Fruit fly (Drosophila melanogaster) whole organism, adult: Measurements from ENCODE around the gene Scox.

ENCODE experiments used
- CG11617 ChIP-seq: fragments of 200-800 bp; sonication (Bioruptor generic); optimal IDR thresholded peaks from 2 replicates; lab custom pipeline; 2017; ENCODE audit warnings: mild to moderate bottlenecking, missing biosample characterization, missing genetic modification reagents, missing genetic modification characterization
- CG12768 ChIP-seq: fragments of 200-800 bp; sonication (Bioruptor generic); optimal IDR thresholded peaks from 2 replicates; lab custom pipeline; 2017; ENCODE audit warnings: missing biosample characterization, missing genetic modification characterization, mild to moderate bottlenecking, moderate library complexity, missing genetic modification reagents
- CG14711 ChIP-seq: fragments of 200-800 bp; sonication (Bioruptor generic); optimal IDR thresholded peaks from 2 replicates; lab custom pipeline; 2018; ENCODE audit warnings: missing biosample characterization, mild to moderate bottlenecking, missing genetic modification characterization, moderate library complexity
- CG1620 ChIP-seq: fragments of 200-800 bp; sonication (Bioruptor generic); optimal IDR thresholded peaks from 2 replicates; lab custom pipeline; 2016; ENCODE audit warnings: missing biosample characterization, missing genetic modification characterization
- CG33017 ChIP-seq: fragments of 200-800 bp; sonication (Bioruptor generic); optimal IDR thresholded peaks from 2 replicates; lab custom pipeline; 2018; ENCODE audit warnings: missing biosample characterization, mild to moderate bottlenecking, missing genetic modification characterization, moderate library complexity
- CG5204 ChIP-seq: fragments of 200-800 bp; sonication (Bioruptor generic); optimal IDR thresholded peaks from 2 replicates; lab custom pipeline; 2016; ENCODE audit warnings: missing biosample characterization, missing genetic modification characterization
- CG7045 ChIP-seq: fragments of 200-800 bp; sonication (Bioruptor generic); optimal IDR thresholded peaks from 2 replicates; lab custom pipeline; 2017; ENCODE audit warnings: missing biosample characterization, mild to moderate bottlenecking, missing genetic modification characterization
- CG7101 ChIP-seq: fragments of 200-800 bp; sonication (Bioruptor generic); optimal IDR thresholded peaks from 2 replicates; lab custom pipeline; 2018; ENCODE audit warnings: missing biosample characterization, mild to moderate bottlenecking, missing genetic modification characterization, moderate library complexity
- Clk ChIP-seq: fragments of 200-800 bp; sonication (Bioruptor generic); optimal IDR thresholded peaks from 2 replicates; lab custom pipeline; 2017; ENCODE audit warnings: missing biosample characterization, missing genetic modification characterization
- Crg-1 ChIP-seq: fragments of 200-800 bp; sonication (Bioruptor generic); optimal IDR thresholded peaks from 2 replicates; lab custom pipeline; 2016; ENCODE audit warnings: missing biosample characterization, missing genetic modification characterization
- Hr96 ChIP-seq: fragments of 200-800 bp; sonication (Bioruptor generic); optimal IDR thresholded peaks from 2 replicates; lab custom pipeline; 2016; ENCODE audit warnings: missing biosample characterization, missing genetic modification characterization
- Mnt ChIP-seq: fragments of 200-800 bp; sonication (Bioruptor generic); optimal IDR thresholded peaks from 2 replicates; lab custom pipeline; 2016; ENCODE audit warnings: missing biosample characterization, mild to moderate bottlenecking, missing genetic modification characterization
- bab1 ChIP-seq: fragments of 200-800 bp; sonication (Bioruptor generic); optimal IDR thresholded peaks from 3 replicates; lab custom pipeline; 2019; ENCODE audit warnings: missing biosample characterization, mild to moderate bottlenecking, missing genetic modification characterization, moderate library complexity
- cic ChIP-seq: fragments of 200-800 bp; sonication (Bioruptor generic); optimal IDR thresholded peaks from 2 replicates; lab custom pipeline; 2017; ENCODE audit warnings: missing biosample characterization, mild to moderate bottlenecking, missing genetic modification characterization, moderate library complexity
- cnc ChIP-seq, 2 experiments: fragments of >200 bp; optimal IDR thresholded peaks; 2 replicates each; lab custom pipeline; 2017
- kay ChIP-seq: fragments of 200-800 bp; sonication (Bioruptor generic); peaks from one replicate; lab custom pipeline; 2016; ENCODE audit warnings: missing biosample characterization, missing genetic modification characterization, borderline replicate concordance
- ovo ChIP-seq: fragments of 200-800 bp; sonication (Bioruptor generic); optimal IDR thresholded peaks from 2 replicates; lab custom pipeline; 2016; ENCODE audit warnings: missing biosample characterization, missing genetic modification characterization
- pad ChIP-seq: fragments of 200-800 bp; sonication (Bioruptor generic); optimal IDR thresholded peaks from 3 replicates; lab custom pipeline; 2017; ENCODE audit warnings: missing biosample characterization, missing genetic modification characterization, mild to moderate bottlenecking, moderate library complexity, missing genetic modification reagents
- tj ChIP-seq: fragments of 200-800 bp; sonication (Bioruptor generic); optimal IDR thresholded peaks from 3 replicates; lab custom pipeline; 2017; ENCODE audit warnings: missing biosample characterization, mild to moderate bottlenecking, missing genetic modification characterization, moderate library complexity
- toe ChIP-seq: fragments of 200-800 bp; sonication (Bioruptor generic); optimal IDR thresholded peaks from 2 replicates; lab custom pipeline; 2016; ENCODE audit warnings: missing biosample characterization, missing genetic modification characterization

Scox gene

DNA sequence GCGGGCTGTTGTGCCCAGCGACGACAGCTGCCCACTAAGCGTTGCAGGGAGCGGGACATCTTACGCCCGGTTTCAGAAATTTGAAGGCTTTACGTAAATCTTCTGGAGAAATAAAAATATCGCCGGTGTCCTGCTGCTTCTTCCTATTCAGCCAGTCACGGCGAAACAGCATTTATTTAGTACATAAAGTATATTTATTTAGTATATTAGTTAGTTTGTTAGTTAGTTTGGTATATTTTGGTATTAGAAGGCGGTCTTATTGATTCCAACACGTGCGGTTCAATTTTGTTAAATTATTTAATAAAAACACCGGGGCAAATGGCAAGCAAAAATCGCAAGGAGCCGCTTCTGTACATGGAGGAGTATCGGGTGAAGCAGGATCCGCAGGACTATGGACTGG, at the start of gene Scox, which contains the start of gene Polr1C:
TSS of gene Scox (minus strand) at position 169 of the 400 bp plus-strand sequence.
TSS of gene Polr1C (plus strand) at position 238 of the 400 bp plus-strand sequence.
- TF ChIP-seq bab1 (GFP tag; lab: Kevin White, UChicago) (no peak), CG1620 (GFP tag; lab: Kevin White, UChicago) (no peak), Crg-1 (GFP tag; lab: Kevin White, UChicago) (no peak), cic (GFP tag; lab: Kevin White, UChicago) (no peak), toe (GFP tag; lab: Kevin White, UChicago) (no peak), CG5204 (GFP tag; lab: Kevin White, UChicago) (no peak), Mnt (GFP tag; lab: Kevin White, UChicago) (peak; percentile 87), CG14711 (tag; lab: Kevin White, UChicago) (no peak), ovo (GFP tag; lab: Kevin White, UChicago) (no peak)

DNA sequence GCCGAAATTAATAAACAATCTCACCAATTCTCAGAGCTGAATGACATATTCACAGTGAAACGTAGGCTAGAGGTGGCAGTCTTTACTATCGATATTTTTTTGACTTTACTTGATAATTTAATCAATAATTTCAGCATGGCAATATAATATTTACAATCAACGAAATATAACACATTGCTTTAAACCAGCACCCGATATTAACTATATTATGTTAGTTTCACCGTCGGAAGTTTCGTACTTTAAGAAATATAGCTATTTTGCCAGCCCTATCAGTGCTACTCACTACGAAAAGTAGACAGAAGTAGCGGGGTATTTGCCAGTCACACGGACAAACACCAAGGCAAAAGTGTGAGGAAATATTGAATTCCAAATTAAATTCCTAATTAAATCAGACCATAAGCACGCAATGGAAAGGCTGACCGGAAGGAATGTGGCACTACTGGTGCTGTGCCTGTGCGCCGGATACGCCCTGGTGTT, 42.1 kb upstream of the Scox start, which contains the start of the genes CG31917, Tfb5 and SelT:
TSS of gene CG31917 (minus strand) at position 51 of the 477 bp plus-strand sequence.
TSS of gene Tfb5 (minus strand) at position 51 of the 477 bp plus-strand sequence.
TSS of gene SelT (plus strand) at position 139 of the 477 bp plus-strand sequence.
- TF ChIP-seq cic (GFP tag; lab: Kevin White, UChicago) (no peak), toe (GFP tag; lab: Kevin White, UChicago) (peak; percentile 82), cnc (optimal IDR thresholded peaks at IDR 0.05; lab: Kevin White, UChicago) (no peak), pad (peak; percentile 85), Mnt (GFP tag; lab: Kevin White, UChicago) (peak; percentile 56), tj (GFP tag; lab: Kevin White, UChicago) (peak; percentile 49), CG7045 (GFP tag; lab: Kevin White, UChicago) (peak; percentile 61), CG11617 (peak; percentile 73), CG14711 (tag; lab: Kevin White, UChicago) (peak; percentile 58), kay (GFP tag; lab: Kevin White, UChicago) (no peak), ovo (GFP tag; lab: Kevin White, UChicago) (peak; percentile 52), CG5204 (GFP tag; lab: Kevin White, UChicago) (no peak), CG33017 (tag; lab: Kevin White, UChicago) (peak; percentile 37), CG1620 (GFP tag; lab: Kevin White, UChicago) (peak; percentile 78), bab1 (GFP tag; lab: Kevin White, UChicago) (peak; percentile 83), CG12768 (GFP tag; lab: Kevin White, UChicago) (peak; percentile 55), CG7101 (tag; lab: Kevin White, UChicago) (peak; percentile 73), Hr96 (peak; percentile 71), Clk (GFP tag; lab: Kevin White, UChicago) (peak; percentile 20), Crg-1 (GFP tag; lab: Kevin White, UChicago) (peak; percentile 52)

DNA sequence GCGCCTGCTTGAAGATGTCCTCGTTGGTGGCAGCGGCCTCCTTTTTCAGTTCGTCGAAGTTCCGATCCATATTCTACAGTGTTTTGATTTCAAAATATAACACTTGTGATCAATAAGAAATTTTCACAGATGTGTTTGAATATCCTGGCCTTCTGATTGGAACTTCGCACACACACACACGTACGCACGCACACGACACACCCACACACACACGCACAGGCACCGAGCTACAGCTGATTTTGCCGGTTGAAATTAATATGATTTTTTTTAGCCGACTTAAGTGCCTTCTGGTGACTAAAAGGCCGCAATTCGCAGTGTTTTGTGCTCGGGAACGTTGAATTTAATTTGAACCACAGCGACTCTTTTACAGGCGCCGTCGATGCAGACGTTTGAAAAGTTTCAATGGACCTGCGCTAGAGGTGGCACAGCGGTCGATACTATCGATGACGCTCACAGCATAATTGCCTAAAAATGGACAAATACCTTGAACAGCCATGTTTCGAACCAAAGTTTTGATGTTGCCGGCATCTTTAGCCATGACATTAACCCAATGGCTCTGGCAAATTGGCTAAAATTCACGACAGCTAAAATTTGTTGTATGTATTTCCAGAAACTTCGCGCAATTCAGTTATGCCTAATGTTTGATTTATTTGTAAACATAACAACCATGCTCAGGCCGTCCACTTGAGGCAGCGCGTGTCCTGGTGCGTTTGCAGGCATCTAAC, 40.7 kb upstream of the Scox start, which contains the start of gene Rtnl1:
TSS of gene Rtnl1 (minus strand) at position 415 of the 725 bp plus-strand sequence.
- TF ChIP-seq tj (GFP tag; lab: Kevin White, UChicago) (peak; percentile 28), cic (GFP tag; lab: Kevin White, UChicago) (peak; percentile 70), CG7045 (GFP tag; lab: Kevin White, UChicago) (no peak), Mnt (GFP tag; lab: Kevin White, UChicago) (peak; percentile 42), toe (GFP tag; lab: Kevin White, UChicago) (no peak), CG1620 (GFP tag; lab: Kevin White, UChicago) (peak; percentile 66), kay (GFP tag; lab: Kevin White, UChicago) (no peak), CG12768 (GFP tag; lab: Kevin White, UChicago) (peak; percentile 26), CG7101 (tag; lab: Kevin White, UChicago) (peak; percentile 17), pad (peak; percentile 22), ovo (GFP tag; lab: Kevin White, UChicago) (no peak), CG33017 (tag; lab: Kevin White, UChicago) (peak; percentile 34), CG11617 (peak; percentile 11), cnc (optimal IDR thresholded peaks at IDR 0.05; lab: Kevin White, UChicago) (no peak), Hr96 (no peak), Crg-1 (GFP tag; lab: Kevin White, UChicago) (peak; percentile 33), bab1 (GFP tag; lab: Kevin White, UChicago) (peak; percentile 81), CG14711 (tag; lab: Kevin White, UChicago) (peak; percentile 33), CG5204 (GFP tag; lab: Kevin White, UChicago) (no peak), Clk (GFP tag; lab: Kevin White, UChicago) (peak; percentile 15)

DNA sequence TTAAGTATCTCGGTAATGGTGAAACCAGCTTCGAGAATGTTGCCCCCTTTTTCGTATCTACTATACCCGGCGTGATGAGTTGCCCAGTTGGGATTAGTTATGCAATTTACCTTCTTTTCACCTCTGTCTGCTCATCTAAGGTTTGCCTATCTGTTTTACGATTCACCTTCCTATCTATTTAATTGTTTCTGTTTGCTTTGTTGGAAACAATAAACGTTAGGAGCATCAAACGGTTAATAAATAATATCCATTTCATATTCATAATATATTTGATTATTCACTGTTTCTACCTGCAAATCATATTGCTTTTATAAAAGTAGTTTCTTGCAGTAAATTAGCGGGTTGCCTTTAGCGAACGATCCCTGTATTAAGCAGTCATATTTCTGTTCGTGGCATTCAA, 38.5 kb upstream of the Scox start:
- no peak for TF ChIP-seq kay (GFP tag; lab: Kevin White, UChicago)
- peak; percentile 65 for TF ChIP-seq cic (GFP tag; lab: Kevin White, UChicago)
- peak; percentile 60 for TF ChIP-seq CG12768 (GFP tag; lab: Kevin White, UChicago)
- peak; percentile 22 for TF ChIP-seq pad
- TF ChIP-seq bab1 (GFP tag; lab: Kevin White, UChicago), result peak; percentile 40
- no peak for TF ChIP-seq CG1620 (GFP tag; lab: Kevin White, UChicago)
- TF ChIP-seq ovo (GFP tag; lab: Kevin White, UChicago), result peak; percentile 25
- TF ChIP-seq CG33017 (tag; lab: Kevin White, UChicago), result peak; percentile 76
- TF ChIP-seq Clk (GFP tag; lab: Kevin White, UChicago), result no peak
- TF ChIP-seq CG14711 (tag; lab: Kevin White, UChicago), result peak; percentile 53
- no peak for TF ChIP-seq Hr96
- peak; percentile 39 for TF ChIP-seq CG7045 (GFP tag; lab: Kevin White, UChicago)
- no peak for TF ChIP-seq Mnt (GFP tag; lab: Kevin White, UChicago)
- TF ChIP-seq tj (GFP tag; lab: Kevin White, UChicago), result peak; percentile 4
- no peak for TF ChIP-seq CG5204 (GFP tag; lab: Kevin White, UChicago)
- no peak for TF ChIP-seq Crg-1 (GFP tag; lab: Kevin White, UChicago)
- TF ChIP-seq CG7101 (tag; lab: Kevin White, UChicago), result peak; percentile 65
- TF ChIP-seq CG11617, result peak; percentile 13
- no peak for TF ChIP-seq toe (GFP tag; lab: Kevin White, UChicago)
- no peak for TF ChIP-seq cnc (optimal IDR thresholded peaks at IDR 0.05; lab: Kevin White, UChicago)
